Fruit fly (Drosophila melanogaster) whole organism, prepupa: ENCODE results near the gene CG4768.

Source experiments
- Blimp-1 ChIP-seq: fragments of 200-800 bp; sonication (Bioruptor generic); optimal IDR thresholded peaks from 3 replicates; lab custom pipeline; 2017; ENCODE audit warnings: missing biosample characterization, missing genetic modification characterization, mild to moderate bottlenecking, moderate library complexity, missing genetic modification reagents
- CG10631 ChIP-seq: fragments of 200-800 bp; sonication (Bioruptor generic); optimal IDR thresholded peaks from 2 replicates; lab custom pipeline; 2016; ENCODE audit warnings: missing biosample characterization, missing genetic modification characterization
- CG10669 ChIP-seq: fragments of 200-800 bp; sonication (Bioruptor generic); optimal IDR thresholded peaks from 3 replicates; lab custom pipeline; 2018; ENCODE audit warnings: missing biosample characterization, mild to moderate bottlenecking, missing genetic modification characterization, moderate library complexity
- CG11294 ChIP-seq: fragments of 200-800 bp; sonication (Bioruptor generic); IDR thresholded peaks from 2 replicates; pipeline ENCODE4 v1.3.6; 2022; ENCODE audit warnings: missing biosample characterization, missing genetic modification characterization
- CG11762 ChIP-seq: fragments of 200-800 bp; sonication (Bioruptor generic); optimal IDR thresholded peaks from 3 replicates; lab custom pipeline; 2016; ENCODE audit warnings: missing biosample characterization, missing genetic modification characterization; ENCODE audit not compliant: insufficient read depth
- CG11902 ChIP-seq: fragments of 200-800 bp; sonication (Bioruptor generic); optimal IDR thresholded peaks from 3 replicates; lab custom pipeline; 2016; ENCODE audit warnings: missing biosample characterization, missing genetic modification characterization
- CG1621 ChIP-seq: fragments of 200-800 bp; sonication (Bioruptor generic); optimal IDR thresholded peaks from 3 replicates; lab custom pipeline; 2018; ENCODE audit warnings: missing biosample characterization, mild to moderate bottlenecking, missing genetic modification characterization
- CG16779 ChIP-seq: fragments of 200-800 bp; sonication (Bioruptor generic); optimal IDR thresholded peaks from 3 replicates; lab custom pipeline; 2017; ENCODE audit warnings: missing biosample characterization, mild to moderate bottlenecking, missing genetic modification characterization
- CG3032 ChIP-seq: fragments of 200-800 bp; optimal IDR thresholded peaks from 2 replicates; lab custom pipeline; 2019; ENCODE audit warnings: missing biosample characterization, mild to moderate bottlenecking, missing genetic modification characterization, moderate library complexity
- CG31627 ChIP-seq: fragments of 200-800 bp; sonication (Bioruptor generic); optimal IDR thresholded peaks from 3 replicates; lab custom pipeline; 2016; ENCODE audit warnings: missing biosample characterization, missing genetic modification characterization
- CG32006 ChIP-seq: fragments of 200-800 bp; sonication (Bioruptor generic); optimal IDR thresholded peaks from 3 replicates; lab custom pipeline; 2017; ENCODE audit warnings: missing biosample characterization, mild to moderate bottlenecking, missing genetic modification characterization
- CG3919 ChIP-seq: fragments of 200-800 bp; sonication (Bioruptor generic); optimal IDR thresholded peaks from 3 replicates; lab custom pipeline; 2016; ENCODE audit warnings: missing biosample characterization, missing genetic modification characterization
- CG4318 ChIP-seq: fragments of 200-800 bp; sonication (Bioruptor generic); optimal IDR thresholded peaks from 3 replicates; lab custom pipeline; 2017; ENCODE audit warnings: missing biosample characterization, mild to moderate bottlenecking, missing genetic modification characterization
- CG6163 ChIP-seq: fragments of 200-800 bp; sonication (Bioruptor generic); IDR thresholded peaks from 3 replicates; pipeline ENCODE4 v1.3.6; 2022; ENCODE audit warnings: missing biosample characterization, missing genetic modification characterization
- CG6276 ChIP-seq: fragments of 200-800 bp; sonication (Bioruptor generic); optimal IDR thresholded peaks from 2 replicates; lab custom pipeline; 2017; ENCODE audit warnings: missing biosample characterization, mild to moderate bottlenecking, missing genetic modification characterization
- CG6792 ChIP-seq: fragments of 200-800 bp; sonication (Bioruptor generic); optimal IDR thresholded peaks from 3 replicates; lab custom pipeline; 2016; ENCODE audit warnings: missing biosample characterization, missing genetic modification characterization
- CG6808 ChIP-seq: fragments of 200-800 bp; sonication (Bioruptor generic); optimal IDR thresholded peaks from 3 replicates; lab custom pipeline; 2017; ENCODE audit warnings: missing biosample characterization, missing genetic modification characterization, mild to moderate bottlenecking, moderate library complexity, missing genetic modification reagents
- CG6854 ChIP-seq: fragments of 200-800 bp; sonication (Bioruptor generic); optimal IDR thresholded peaks from 2 replicates; lab custom pipeline; 2017; ENCODE audit warnings: missing biosample characterization, mild to moderate bottlenecking, missing genetic modification characterization
- CG7368 ChIP-seq: fragments of 200-800 bp; sonication (Bioruptor generic); optimal IDR thresholded peaks from 3 replicates; lab custom pipeline; 2016; ENCODE audit warnings: missing biosample characterization, missing genetic modification characterization
- CG8119 ChIP-seq: fragments of 200-800 bp; sonication (Bioruptor generic); IDR thresholded peaks from 3 replicates; pipeline ENCODE4 v1.3.6; 2022; ENCODE audit warnings: missing biosample characterization, missing genetic modification characterization
- CG8632 ChIP-seq: fragments of 200-800 bp; sonication (Bioruptor generic); optimal IDR thresholded peaks from 3 replicates; lab custom pipeline; 2016; ENCODE audit warnings: missing biosample characterization, missing genetic modification characterization
- CG9139 ChIP-seq: fragments of 200-800 bp; sonication (Bioruptor generic); optimal IDR thresholded peaks from 3 replicates; lab custom pipeline; 2017; ENCODE audit warnings: missing biosample characterization, mild to moderate bottlenecking, missing genetic modification characterization
- Eip75B ChIP-seq: fragments of 200-800 bp; sonication (Bioruptor generic); optimal IDR thresholded peaks from 3 replicates; lab custom pipeline; 2016; ENCODE audit warnings: missing biosample characterization, missing genetic modification characterization
- Eip78C ChIP-seq: fragments of 200-800 bp; sonication (Bioruptor generic); peaks from one replicate; lab custom pipeline; 2016; ENCODE audit warnings: missing biosample characterization, missing genetic modification characterization
- Eip93F ChIP-seq: fragments of 200-800 bp; sonication (Bioruptor generic); optimal IDR thresholded peaks from 2 replicates; lab custom pipeline; 2016; ENCODE audit warnings: missing biosample characterization, mild to moderate bottlenecking, missing genetic modification characterization
- Ets21C ChIP-seq: fragments of 200-800 bp; sonication (Bioruptor generic); optimal IDR thresholded peaks from 3 replicates; lab custom pipeline; 2016; ENCODE audit warnings: missing biosample characterization, missing genetic modification characterization
- Ets96B ChIP-seq: fragments of 200-800 bp; optimal IDR thresholded peaks from 2 replicates; lab custom pipeline; 2019; ENCODE audit warnings: missing biosample characterization, mild to moderate bottlenecking, missing genetic modification characterization, moderate library complexity
- Gug ChIP-seq: fragments of 200-800 bp; sonication (Bioruptor generic); IDR thresholded peaks from 2 replicates; pipeline ENCODE4 v1.3.6; 2022; ENCODE audit warnings: missing biosample characterization, missing genetic modification characterization
- Hr38 ChIP-seq: sonication (Bioruptor generic); optimal IDR thresholded peaks from 2 replicates; lab custom pipeline; 2016; ENCODE audit warnings: missing biosample characterization, missing genetic modification characterization
- Hr4 ChIP-seq: fragments of 200-800 bp; sonication (Bioruptor generic); optimal IDR thresholded peaks from 3 replicates; lab custom pipeline; 2016; ENCODE audit warnings: missing biosample characterization, missing genetic modification characterization
- Lpt ChIP-seq: fragments of 200-800 bp; sonication (Bioruptor generic); optimal IDR thresholded peaks from 3 replicates; lab custom pipeline; 2016; ENCODE audit warnings: missing biosample characterization, missing genetic modification characterization
- Met ChIP-seq: fragments of 200-800 bp; sonication (Bioruptor generic); optimal IDR thresholded peaks from 3 replicates; lab custom pipeline; 2016; ENCODE audit warnings: missing biosample characterization, missing genetic modification characterization
- OdsH ChIP-seq: fragments of 200-800 bp; sonication (Bioruptor generic); optimal IDR thresholded peaks from 3 replicates; lab custom pipeline; 2016; ENCODE audit warnings: missing biosample characterization, missing genetic modification characterization
- Sox102F ChIP-seq: fragments of 200-800 bp; sonication (Bioruptor generic); optimal IDR thresholded peaks from 2 replicates; lab custom pipeline; 2016; ENCODE audit warnings: missing biosample characterization, mild to moderate bottlenecking, missing genetic modification characterization
- Sox15 ChIP-seq: fragments of 200-800 bp; sonication (Bioruptor generic); optimal IDR thresholded peaks from 3 replicates; lab custom pipeline; 2016; ENCODE audit warnings: missing biosample characterization, missing genetic modification characterization
- achi ChIP-seq: fragments of 200-800 bp; sonication (Bioruptor generic); optimal IDR thresholded peaks from 3 replicates; lab custom pipeline; 2016; ENCODE audit warnings: missing biosample characterization, missing genetic modification characterization
- dac ChIP-seq: fragments of 200-800 bp; sonication (Bioruptor generic); optimal IDR thresholded peaks from 2 replicates; lab custom pipeline; 2017; ENCODE audit warnings: missing biosample characterization, mild to moderate bottlenecking, missing genetic modification characterization
- dsx ChIP-seq: fragments of 200-800 bp; optimal IDR thresholded peaks from 3 replicates; lab custom pipeline; 2019; ENCODE audit warnings: missing biosample characterization, mild to moderate bottlenecking, missing genetic modification characterization, moderate library complexity; ENCODE audit not compliant: poor library complexity, severe bottlenecking
- eg ChIP-seq: fragments of 200-800 bp; sonication (Bioruptor generic); IDR thresholded peaks from 3 replicates; pipeline ENCODE4 v1.3.6; 2022; ENCODE audit warnings: missing biosample characterization, missing genetic modification characterization
- esn ChIP-seq: fragments of 200-800 bp; sonication (Bioruptor generic); optimal IDR thresholded peaks from 2 replicates; lab custom pipeline; 2016; ENCODE audit warnings: missing biosample characterization, mild to moderate bottlenecking, missing genetic modification characterization, moderate library complexity
- fd59A ChIP-seq: fragments of 200-800 bp; sonication (Bioruptor generic); optimal IDR thresholded peaks from 2 replicates; lab custom pipeline; 2017; ENCODE audit warnings: missing biosample characterization, mild to moderate bottlenecking, missing genetic modification characterization, missing genetic modification reagents
- fd85E ChIP-seq: fragments of 200-800 bp; sonication (Bioruptor generic); optimal IDR thresholded peaks from 3 replicates; lab custom pipeline; 2016; ENCODE audit warnings: missing biosample characterization, missing genetic modification characterization
- fkh ChIP-seq: fragments of 200-800 bp; sonication (Bioruptor generic); optimal IDR thresholded peaks from 3 replicates; lab custom pipeline; 2017; ENCODE audit warnings: missing biosample characterization, mild to moderate bottlenecking, missing genetic modification characterization, moderate library complexity
- lz ChIP-seq: fragments of 200-800 bp; sonication (Bioruptor generic); optimal IDR thresholded peaks from 3 replicates; lab custom pipeline; 2016; ENCODE audit warnings: missing biosample characterization, missing genetic modification characterization
- net ChIP-seq: fragments of 200-800 bp; sonication (Bioruptor generic); optimal IDR thresholded peaks from 3 replicates; lab custom pipeline; 2016; ENCODE audit warnings: missing biosample characterization, missing genetic modification characterization
- salr ChIP-seq, 2 experiments: fragments of 200-800 bp; sonication (Bioruptor generic); optimal IDR thresholded peaks; 3 replicates each; lab custom pipeline; 2016 to 2018; ENCODE audit warnings: missing biosample characterization in 2 of 2, missing genetic modification characterization in 2 of 2, mild to moderate bottlenecking in 1 of 2
- spab ChIP-seq: fragments of 200-800 bp; sonication (Bioruptor generic); optimal IDR thresholded peaks from 2 replicates; lab custom pipeline; 2017; ENCODE audit warnings: missing biosample characterization, mild to moderate bottlenecking, missing genetic modification characterization, missing genetic modification reagents
- svp ChIP-seq: fragments of 200-800 bp; sonication (Bioruptor generic); peaks from one replicate; lab custom pipeline; 2016; ENCODE audit warnings: missing biosample characterization, missing genetic modification characterization
- topi ChIP-seq: fragments of 200-800 bp; sonication (Bioruptor generic); optimal IDR thresholded peaks from 3 replicates; lab custom pipeline; 2016; ENCODE audit warnings: missing biosample characterization, missing genetic modification characterization
- vri ChIP-seq: fragments of 200-800 bp; sonication (Bioruptor generic); optimal IDR thresholded peaks from 3 replicates; lab custom pipeline; 2016; ENCODE audit warnings: missing biosample characterization, mild to moderate bottlenecking, missing genetic modification characterization

CG4768 gene

dm6 chrX:16821216-16821615, 29.3 kb downstream of the CG4768 start (continued):
- TF ChIP-seq spab (GFP tag; lab: Kevin White, UChicago) (no peak), Eip78C (peak; percentile 78), Eip93F (no peak), Ets21C (GFP tag; lab: Kevin White, UChicago) (no peak), CG8119 (peak; percentile 62; the same call in 2 of the 3 replicates), Hr4 (GFP tag; lab: Kevin White, UChicago) (peak; percentile 40), net (peak; percentile 12), CG4318 (peak; percentile 26), CG8632 (GFP tag; lab: Kevin White, UChicago) (no peak)

dm6 chrX:16822080-16822479, 30.2 kb downstream of the CG4768 start:
- TF ChIP-seq CG11762 (GFP tag; lab: Kevin White, UChicago), result peak; percentile 57
- peak; percentile 57 for TF ChIP-seq CG6808 (GFP tag; lab: Kevin White, UChicago)
- TF ChIP-seq Blimp-1 (GFP tag; lab: Kevin White, UChicago), result no peak
- peak; percentile 67 for TF ChIP-seq Ets96B (tag; lab: Kevin White, UChicago)
- peak; percentile 68 for TF ChIP-seq fd59A (GFP tag; lab: Kevin White, UChicago)
- peak; percentile 44 for TF ChIP-seq CG9139 (GFP tag; lab: Kevin White, UChicago)
- peak; percentile 58 for TF ChIP-seq lz (GFP tag; lab: Kevin White, UChicago)
- TF ChIP-seq CG4318, result peak; percentile 62
- TF ChIP-seq CG11902 (GFP tag; lab: Kevin White, UChicago), result peak; percentile 33
- TF ChIP-seq dac (GFP tag; lab: Kevin White, UChicago), result peak; percentile 54
- TF ChIP-seq CG1621 (tag; lab: Kevin White, UChicago), result peak; percentile 64
- peak; percentile 86 for TF ChIP-seq CG32006 (GFP tag; lab: Kevin White, UChicago)
- TF ChIP-seq CG3919 (GFP tag; lab: Kevin White, UChicago), result peak; percentile 72
- peak; percentile 71 for TF ChIP-seq CG10631 (GFP tag; lab: Kevin White, UChicago)
- TF ChIP-seq Eip93F, result no peak
- TF ChIP-seq CG6163, result peak; percentile 89
- TF ChIP-seq topi (GFP tag; lab: Kevin White, UChicago), result peak; percentile 52
- peak; percentile 65 for TF ChIP-seq CG10669 (GFP tag; lab: Kevin White, UChicago)
- TF ChIP-seq Gug (GFP tag; lab: Robert Waterston, UW), result peak; percentile 86
- TF ChIP-seq fd85E (GFP tag; lab: Kevin White, UChicago), result no peak
- TF ChIP-seq CG8119, result peak; percentile 94
- TF ChIP-seq eg (GFP tag; lab: Robert Waterston, UW), result peak; percentile 93
- TF ChIP-seq Lpt (GFP tag; lab: Kevin White, UChicago), result peak; percentile 75
- TF ChIP-seq OdsH, result peak; percentile 81
- peak; percentile 63 for TF ChIP-seq Met (GFP tag; lab: Kevin White, UChicago)
- TF ChIP-seq salr (GFP tag; optimal IDR thresholded peaks at IDR 0.05; lab: Kevin White, UChicago), result peak; percentile 22 to 51
- peak; percentile 64 for TF ChIP-seq CG3032 (tag; lab: Kevin White, UChicago)
- no peak for TF ChIP-seq Hr38 (GFP tag; lab: Kevin White, UChicago)
- TF ChIP-seq CG6276 (GFP tag; lab: Kevin White, UChicago), result peak; percentile 84
- peak; percentile 65 for TF ChIP-seq esn
- peak; percentile 34 for TF ChIP-seq Sox15 (GFP tag; lab: Kevin White, UChicago)
- TF ChIP-seq Sox102F (GFP tag; lab: Kevin White, UChicago), result peak; percentile 47
- peak; percentile 78 for TF ChIP-seq CG6792
- peak; percentile 44 for TF ChIP-seq Ets21C (GFP tag; lab: Kevin White, UChicago)
- no peak for TF ChIP-seq fkh (GFP tag; lab: Kevin White, UChicago)
- peak; percentile 31 for TF ChIP-seq CG16779
- peak; percentile 47 for TF ChIP-seq Eip75B (GFP tag; lab: Kevin White, UChicago)
- peak; percentile 73 for TF ChIP-seq dsx
- TF ChIP-seq CG31627 (GFP tag; lab: Kevin White, UChicago), result peak; percentile 49
- peak; percentile 79 for TF ChIP-seq achi (GFP tag; lab: Kevin White, UChicago)
- TF ChIP-seq CG6854, result no peak
- TF ChIP-seq CG7368 (GFP tag; lab: Kevin White, UChicago), result peak; percentile 49
- TF ChIP-seq vri (GFP tag; lab: Kevin White, UChicago), result no peak
- peak; percentile 67 for TF ChIP-seq CG11294 (GFP tag; lab: Robert Waterston, UW)
- peak; percentile 56 for TF ChIP-seq svp (GFP tag; lab: Kevin White, UChicago)
- peak; percentile 61 for TF ChIP-seq spab (GFP tag; lab: Kevin White, UChicago)
